Worm (Caenorhabditis elegans): ENCODE data around the gene eif-2A.

Gene eif-2A

ce11 chrII:10446300-10446699 is 29.7 kb downstream of the eif-2A start (continued):
- TF ChIP-seq zim-3 (tag; optimal IDR thresholded peaks at IDR 0.05) (no peak), nfyb-1 (GFP tag; IDR thresholded peaks at IDR 0.05) (no peak), ztf-26 (tag; optimal IDR thresholded peaks at IDR 0.05) (no peak), madf-6 (GFP tag; IDR thresholded peaks at IDR 0.05) (no peak)

DNA sequence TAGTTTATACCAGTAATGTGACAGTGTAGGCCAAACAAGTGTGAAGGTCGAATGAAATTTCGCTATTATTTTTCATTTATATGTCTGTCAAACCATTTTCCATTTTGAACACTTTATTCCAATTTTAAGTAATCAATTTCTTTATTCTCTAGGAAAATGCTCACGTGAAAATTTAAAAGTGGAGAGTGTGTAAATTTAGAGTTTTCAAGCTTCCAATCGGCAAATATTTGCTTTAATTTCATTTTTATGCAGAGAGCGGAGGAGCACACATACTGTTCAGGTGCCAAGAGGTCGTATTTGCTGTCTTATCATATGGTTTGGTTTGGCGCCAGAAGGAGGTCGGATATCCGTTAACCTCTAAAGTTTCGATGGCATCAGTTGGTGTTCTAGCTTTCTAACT is 30.2 kb downstream of the eif-2A start:
- no peak for TF ChIP-seq ets-4 (GFP tag; optimal IDR thresholded peaks at IDR 0.05)
- no peak for TF ChIP-seq F52B5.7 (tag; optimal IDR thresholded peaks at IDR 0.05)
- 0 out of 2 replicates have a peak, but pooled peaks have one; percentile 9 for TF ChIP-seq Y53G8AR.9 (GFP tag; conservative IDR thresholded peaks at IDR 0.05)
- TF ChIP-seq attf-6 (GFP tag; IDR thresholded peaks at IDR 0.05): no peak
- no peak for TF ChIP-seq lin-40 (tag; optimal IDR thresholded peaks at IDR 0.05)

DNA sequence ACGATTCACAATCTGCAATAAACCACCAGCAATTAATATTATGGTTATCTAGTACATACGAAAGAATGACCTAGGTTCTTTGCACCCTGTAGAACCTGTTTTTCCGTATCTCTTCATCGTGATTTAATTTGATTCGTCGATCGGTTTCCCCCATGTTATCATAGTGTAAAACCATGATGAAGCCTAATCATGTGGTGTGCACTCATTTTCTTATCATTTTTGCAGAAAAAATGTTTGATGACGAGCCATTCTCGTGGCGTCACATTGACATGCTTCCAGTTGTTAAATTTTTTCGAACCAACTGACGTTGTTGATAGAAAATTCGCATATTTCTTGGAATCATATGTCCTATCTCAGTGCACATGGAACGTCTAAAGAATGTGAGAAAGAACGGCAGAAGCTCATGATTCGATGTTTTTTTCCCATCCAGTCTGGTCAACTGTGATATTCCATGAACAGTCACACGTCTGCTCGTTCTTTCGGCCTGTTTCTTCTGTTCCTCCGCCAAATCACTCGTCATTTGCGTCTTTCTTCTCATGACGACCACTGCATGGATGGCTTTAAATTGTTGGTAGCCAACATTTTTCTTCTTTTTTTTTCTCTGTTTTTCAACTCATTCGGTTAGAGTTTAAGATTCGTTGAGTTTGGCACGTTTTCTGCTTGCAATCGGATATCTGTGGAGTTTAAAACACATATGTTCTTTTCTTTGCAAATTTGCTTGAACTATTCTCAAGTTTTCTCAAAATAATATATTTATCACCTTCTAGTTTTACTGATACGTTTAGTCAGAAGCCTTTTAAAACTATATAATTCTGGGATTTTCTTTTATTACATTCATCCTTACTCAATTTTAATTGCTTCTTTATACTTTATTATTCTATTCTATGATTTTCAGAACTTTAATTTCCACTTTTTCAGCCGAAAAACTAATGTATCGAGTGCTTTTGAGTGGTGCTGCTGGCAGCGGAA is 31.0 kb downstream of the eif-2A start, which contains the start of gene ZK673.2:
Gene ZK673.2 (plus strand): TSS at position 919 of the 969 bp plus-strand sequence.
- TF ChIP-seq mcd-1 (GFP tag; IDR thresholded peaks at IDR 0.05): peak; percentile 15; the same call in 1 of the 2 replicates
- no peak for TF ChIP-seq sptf-2 (GFP tag; optimal IDR thresholded peaks at IDR 0.05)
- TF ChIP-seq K11D2.4 (GFP tag; IDR thresholded peaks at IDR 0.05): no peak
- peak; percentile 90 for TF ChIP-seq nhr-80 (tag; optimal IDR thresholded peaks at IDR 0.05)
- peak in 1 of 2 experiments; percentile 35 for TF ChIP-seq let-607 (tag; optimal IDR thresholded peaks at IDR 0.05)
- TF ChIP-seq tbp1 (GFP tag; optimal IDR thresholded peaks at IDR 0.05): peak; percentile 29
- no peak for TF ChIP-seq cebp-2 (GFP tag; IDR thresholded peaks at IDR 0.05)
- no peak for TF ChIP-seq ztf-6 (GFP tag; IDR thresholded peaks at IDR 0.05)
- TF ChIP-seq attf-5 (GFP tag; optimal IDR thresholded peaks at IDR 0.05): peak; percentile 45
- TF ChIP-seq ceh-91 (GFP tag; IDR thresholded peaks at IDR 0.05): no peak
- TF ChIP-seq B0035.1 (tag; optimal IDR thresholded peaks at IDR 0.05): no peak
- TF ChIP-seq mes-4 (tag; optimal IDR thresholded peaks at IDR 0.05): no peak
- no peak for TF ChIP-seq rpc-1 (optimal IDR thresholded peaks at IDR 0.05)
- no peak for TF ChIP-seq rpc-1 (tag; optimal IDR thresholded peaks at IDR 0.05)
- no peak for TF ChIP-seq Y67H2A.10 (GFP tag; conservative IDR thresholded peaks at IDR 0.05)
- peak; percentile 80 for TF ChIP-seq ztf-22 (GFP tag; optimal IDR thresholded peaks at IDR 0.05)
- no peak for TF ChIP-seq B0019.2 (GFP tag; conservative IDR thresholded peaks at IDR 0.05)
- TF ChIP-seq ztf-26 (tag; optimal IDR thresholded peaks at IDR 0.05): peak; percentile 43
- peak; percentile 24; the same call in 1 of the 2 replicates for TF ChIP-seq cebp-1 (GFP tag; IDR thresholded peaks at IDR 0.05)
- peak; percentile 75 for TF ChIP-seq cebp-1 (tag; optimal IDR thresholded peaks at IDR 0.05)
- peak; percentile 23 for TF ChIP-seq ets-4 (GFP tag; optimal IDR thresholded peaks at IDR 0.05)
- no peak for TF ChIP-seq nhr-90 (tag; optimal IDR thresholded peaks at IDR 0.05)
- TF ChIP-seq lin-35 (GFP tag; optimal IDR thresholded peaks at IDR 0.05): no peak
- peak; percentile 39 for TF ChIP-seq unc-62 (GFP tag; optimal IDR thresholded peaks at IDR 0.05)
- peak; percentile 24; the same call in 1 of the 2 replicates for TF ChIP-seq dox-1 (GFP tag; IDR thresholded peaks at IDR 0.05)
- no peak for TF ChIP-seq attf-3 (GFP tag; conservative IDR thresholded peaks at IDR 0.05)
- TF ChIP-seq Y53G8AR.9 (GFP tag; conservative IDR thresholded peaks at IDR 0.05): 0 out of 2 replicates have a peak, but pooled peaks have one; percentile 55
- no peak for TF ChIP-seq akir-1 (GFP tag; optimal IDR thresholded peaks at IDR 0.05)
- TF ChIP-seq madf-6 (GFP tag; IDR thresholded peaks at IDR 0.05): peak; percentile 9; the same call in 1 of the 2 replicates
- TF ChIP-seq hsf-1 (GFP tag; IDR thresholded peaks at IDR 0.05): no peak
- TF ChIP-seq lin-26 (GFP tag; IDR thresholded peaks at IDR 0.05): no peak
- peak; percentile 13 for TF ChIP-seq F49E8.2 (tag; optimal IDR thresholded peaks at IDR 0.05; ENCODE audit: insufficient read depth)
- no peak for TF ChIP-seq hlh-12 (tag; optimal IDR thresholded peaks at IDR 0.05)
- no peak for TF ChIP-seq T07F8.4 (tag; optimal IDR thresholded peaks at IDR 0.05)
- no peak for TF ChIP-seq ceh-58 (GFP tag; IDR thresholded peaks at IDR 0.05)
- no peak for TF ChIP-seq gei-17 (GFP tag; optimal IDR thresholded peaks at IDR 0.05)
- no peak for TF ChIP-seq snpc-1.3 (tag; optimal IDR thresholded peaks at IDR 0.05; ENCODE audit: insufficient read depth)
- TF ChIP-seq attf-6 (GFP tag; IDR thresholded peaks at IDR 0.05): no peak
